Worm (Caenorhabditis elegans): ENCODE measurements around the gene teg-1.

The teg-1 gene

DNA sequence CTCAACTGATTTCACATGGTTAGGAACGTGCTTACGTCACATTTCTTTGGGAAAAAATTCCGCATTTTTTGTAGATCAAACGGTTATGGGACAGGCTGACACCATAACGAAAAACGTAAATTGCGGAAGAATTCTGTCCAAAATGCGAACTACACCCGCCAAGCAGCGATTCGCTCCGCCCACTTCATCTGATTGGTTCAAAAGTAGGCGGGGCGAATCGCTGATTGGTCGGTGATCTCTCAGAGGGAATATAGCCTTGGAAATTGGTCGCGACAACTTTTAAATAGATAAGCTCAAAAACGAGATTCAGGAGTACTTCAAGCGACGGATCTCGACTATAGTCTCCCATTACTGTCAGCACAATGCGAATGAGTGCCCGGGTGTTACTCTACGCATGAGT lies 19.6 kb upstream of the teg-1 start:
- TF ChIP-seq pes-1 (GFP tag; IDR thresholded peaks at IDR 0.05), result no peak

DNA sequence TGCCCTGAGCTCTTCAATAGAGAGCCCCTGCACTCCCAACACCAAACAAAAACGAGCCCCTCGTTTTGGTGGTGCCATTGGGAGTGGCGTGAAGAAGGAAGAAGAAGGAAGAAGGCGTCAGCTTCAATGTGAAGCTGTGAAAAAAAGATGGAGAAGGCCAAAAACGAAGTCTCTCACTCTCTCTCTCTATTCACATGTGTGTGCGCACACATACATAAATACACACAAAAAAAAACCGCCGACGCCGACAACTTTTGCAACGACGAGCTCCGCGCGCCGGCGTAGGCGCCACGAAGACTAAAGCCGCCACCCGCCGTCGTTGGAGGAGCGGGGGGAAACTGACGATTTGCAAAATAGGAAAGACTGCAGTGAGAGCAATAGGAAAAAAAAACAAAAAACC lies 18.0 kb upstream of the teg-1 start:
- TF ChIP-seq aly-1 (tag; optimal IDR thresholded peaks at IDR 0.05) (no peak), tbx-11 (GFP tag; IDR thresholded peaks at IDR 0.05) (no peak), ets-7 (tag; optimal IDR thresholded peaks at IDR 0.05) (no peak), flt-1 (GFP tag; IDR thresholded peaks at IDR 0.05) (no peak), B0310.2 (tag; optimal IDR thresholded peaks at IDR 0.05) (no peak), ceh-36 (tag; optimal IDR thresholded peaks at IDR 0.05) (no peak), ama-1 (optimal IDR thresholded peaks at IDR 0.05) (no peak), hmbx-1 (tag; optimal IDR thresholded peaks at IDR 0.05) (no peak)

DNA sequence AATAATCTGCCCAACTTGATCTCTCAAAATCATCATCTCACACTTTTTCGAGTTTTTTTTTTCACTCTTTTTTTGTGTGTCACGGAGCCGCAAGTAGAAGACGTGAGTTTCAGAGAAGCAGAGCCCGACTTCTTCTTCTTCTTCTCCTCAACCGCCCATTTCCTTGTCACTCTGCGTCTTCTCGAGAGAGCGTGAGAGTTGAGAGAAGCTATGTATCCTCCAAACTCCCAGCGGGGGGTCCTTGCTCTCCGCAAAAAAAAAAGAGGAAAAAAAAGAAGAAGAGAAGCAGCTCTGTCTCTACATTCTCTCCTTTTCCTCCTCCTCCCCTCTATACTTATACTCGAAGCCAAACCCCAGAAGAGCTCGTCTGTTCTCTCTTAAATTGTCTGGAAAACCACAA lies 16.3 kb upstream of the teg-1 start:
- no peak for TF ChIP-seq hmbx-1 (tag; optimal IDR thresholded peaks at IDR 0.05)
- TF ChIP-seq ceh-13 (GFP tag; optimal IDR thresholded peaks at IDR 0.05), result no peak
- no peak for TF ChIP-seq tbx-11 (GFP tag; IDR thresholded peaks at IDR 0.05)
- no peak for TF ChIP-seq tra-4 (tag; optimal IDR thresholded peaks at IDR 0.05)
- TF ChIP-seq pes-1 (GFP tag; IDR thresholded peaks at IDR 0.05), result no peak
- TF ChIP-seq flt-1 (GFP tag; IDR thresholded peaks at IDR 0.05), result no peak

DNA sequence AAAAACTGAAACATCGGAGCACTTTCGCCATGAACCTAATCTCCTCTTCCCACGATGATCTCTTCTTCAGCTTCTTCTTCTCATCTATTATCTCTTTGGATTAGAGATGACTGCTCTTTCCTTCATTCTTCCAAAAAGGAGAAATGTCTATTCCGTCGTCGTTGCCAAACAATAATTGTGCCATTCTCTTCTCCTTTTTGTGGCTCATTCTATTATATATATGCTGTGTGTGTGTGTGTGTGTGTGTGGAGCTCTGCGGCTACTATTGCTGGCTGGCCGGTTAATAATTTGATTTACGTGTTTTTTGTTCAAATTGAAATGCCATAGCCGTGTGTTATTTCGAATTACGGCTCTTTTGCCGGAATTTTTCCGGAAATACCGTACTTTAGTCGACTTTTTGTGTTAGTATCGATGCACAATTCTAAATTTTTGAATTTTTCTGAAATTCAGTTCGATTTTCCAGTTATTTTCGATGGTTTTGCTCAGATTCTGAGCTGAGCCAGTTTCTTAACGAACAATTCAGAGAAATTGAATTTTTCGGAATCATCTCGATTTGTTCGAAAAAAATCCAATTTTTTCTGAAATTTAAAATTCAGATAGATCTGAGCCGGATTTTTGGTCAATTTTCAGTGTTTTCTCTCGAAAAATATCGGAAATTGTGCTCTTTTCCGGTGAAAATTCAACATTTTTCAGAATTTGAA lies 15.2 kb upstream of the teg-1 start, which contains the start of gene T28D6.5:
TSS of gene T28D6.5 (plus strand) at position 651 of the 701 bp plus-strand sequence.
- TF ChIP-seq hnd-1 (tag; optimal IDR thresholded peaks at IDR 0.05), result no peak
- no peak for TF ChIP-seq scrt-1 (GFP tag; IDR thresholded peaks at IDR 0.05)
- TF ChIP-seq ceh-36 (tag; optimal IDR thresholded peaks at IDR 0.05), result no peak
- TF ChIP-seq aly-1 (tag; optimal IDR thresholded peaks at IDR 0.05), result no peak
- no peak for TF ChIP-seq B0310.2 (tag; optimal IDR thresholded peaks at IDR 0.05)
- TF ChIP-seq pes-1 (GFP tag; IDR thresholded peaks at IDR 0.05), result no peak
- no peak for TF ChIP-seq hmg-4 (GFP tag; optimal IDR thresholded peaks at IDR 0.05)
- no peak for TF ChIP-seq ceh-13 (GFP tag; optimal IDR thresholded peaks at IDR 0.05)
- no peak for TF ChIP-seq tbx-11 (GFP tag; IDR thresholded peaks at IDR 0.05)
- TF ChIP-seq F13C5.2 (tag; optimal IDR thresholded peaks at IDR 0.05), result no peak
- no peak for TF ChIP-seq flt-1 (GFP tag; IDR thresholded peaks at IDR 0.05)

DNA sequence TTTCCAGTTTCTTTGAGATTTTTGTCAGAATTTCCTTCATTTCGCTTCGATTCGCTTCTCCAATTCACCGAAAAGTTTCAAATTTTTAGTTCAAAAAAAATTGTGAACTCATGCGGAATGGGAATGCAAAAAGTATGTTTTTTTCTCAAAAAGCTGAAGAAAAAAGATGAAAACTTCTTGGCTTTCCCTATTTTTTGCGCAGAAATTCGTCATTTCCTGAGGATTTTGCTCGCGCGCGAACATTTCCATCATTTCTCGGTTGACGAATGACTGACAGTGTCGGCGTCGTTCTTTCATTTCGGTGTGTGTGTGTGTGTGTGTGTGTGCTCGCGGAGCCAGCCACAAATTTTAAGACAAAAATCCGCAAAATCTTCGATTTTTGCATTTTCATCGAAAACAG lies 14.3 kb upstream of the teg-1 start:
- TF ChIP-seq tbx-11 (GFP tag; IDR thresholded peaks at IDR 0.05), result no peak
- TF ChIP-seq tbx-37 (GFP tag; conservative IDR thresholded peaks at IDR 0.05), result no peak
- TF ChIP-seq ama-1 (optimal IDR thresholded peaks at IDR 0.05), result no peak
- TF ChIP-seq sea-1 (GFP tag; conservative IDR thresholded peaks at IDR 0.05), result no peak
- no peak for TF ChIP-seq ets-7 (tag; optimal IDR thresholded peaks at IDR 0.05)
- TF ChIP-seq ceh-36 (tag; optimal IDR thresholded peaks at IDR 0.05), result no peak
- TF ChIP-seq tra-4 (tag; optimal IDR thresholded peaks at IDR 0.05), result no peak
- TF ChIP-seq hmbx-1 (tag; optimal IDR thresholded peaks at IDR 0.05), result no peak
- TF ChIP-seq hmg-4 (GFP tag; optimal IDR thresholded peaks at IDR 0.05), result no peak

DNA sequence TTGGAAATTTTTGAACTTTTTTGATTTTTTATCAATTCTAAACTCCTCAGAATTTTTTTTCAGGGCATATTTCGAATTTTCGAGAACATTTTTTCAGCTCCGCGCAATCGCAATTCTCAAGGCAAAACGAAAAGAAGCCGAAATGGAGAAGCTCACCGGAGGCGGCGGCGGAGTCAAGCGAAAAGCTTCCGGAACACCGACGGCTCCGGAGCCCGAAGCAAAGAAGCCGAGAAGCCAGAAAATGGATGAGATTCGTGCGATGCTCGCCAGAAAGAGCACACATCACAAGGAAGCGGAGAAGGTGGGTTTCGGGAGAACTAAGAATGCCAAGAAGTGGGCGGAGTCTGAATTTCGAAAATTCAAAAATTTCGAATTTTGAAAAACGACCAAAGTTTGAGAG lies 6.1 kb upstream of the teg-1 start:
- TF ChIP-seq sea-1 (GFP tag; conservative IDR thresholded peaks at IDR 0.05), result no peak
- TF ChIP-seq ceh-36 (tag; optimal IDR thresholded peaks at IDR 0.05), result no peak
- TF ChIP-seq F13C5.2 (tag; optimal IDR thresholded peaks at IDR 0.05), result no peak
- no peak for TF ChIP-seq hmg-4 (GFP tag; optimal IDR thresholded peaks at IDR 0.05)
- TF ChIP-seq tra-4 (tag; optimal IDR thresholded peaks at IDR 0.05), result no peak
- no peak for TF ChIP-seq aly-1 (tag; optimal IDR thresholded peaks at IDR 0.05)
- TF ChIP-seq pes-1 (GFP tag; IDR thresholded peaks at IDR 0.05), result no peak
- TF ChIP-seq flt-1 (GFP tag; IDR thresholded peaks at IDR 0.05), result no peak
- no peak for TF ChIP-seq tbx-11 (GFP tag; IDR thresholded peaks at IDR 0.05)
- TF ChIP-seq tbx-37 (GFP tag; conservative IDR thresholded peaks at IDR 0.05), result no peak

DNA sequence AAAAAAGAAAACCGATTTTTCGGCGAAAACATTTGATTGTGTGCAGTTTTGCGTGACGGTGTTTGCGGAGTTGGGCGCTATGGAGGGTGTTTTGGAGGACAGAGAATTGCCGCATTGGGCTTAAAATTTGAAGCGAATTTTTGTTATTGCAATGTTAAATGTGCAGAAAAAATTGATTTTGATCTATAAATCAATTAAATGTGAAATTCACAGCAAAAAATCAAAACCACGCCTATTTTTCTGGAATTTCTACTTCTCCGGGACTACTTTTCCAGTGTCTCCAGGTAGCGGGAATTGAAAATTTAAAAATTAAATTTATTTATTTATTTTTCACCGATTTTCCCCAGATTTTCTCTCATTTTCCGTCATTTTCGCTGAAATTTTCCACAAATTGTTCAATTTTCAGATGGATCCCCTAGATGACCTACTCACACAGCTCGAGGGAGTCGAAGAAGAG lies 839 bp downstream of the teg-1 start, which contains the start of gene mcm-10:
TSS of gene mcm-10 (plus strand) at position 407 of the 457 bp plus-strand sequence.
- TF ChIP-seq hmg-4 (GFP tag; optimal IDR thresholded peaks at IDR 0.05) (no peak), tbx-37 (GFP tag; conservative IDR thresholded peaks at IDR 0.05) (peak; percentile 50; the same call in 1 of the 2 replicates), tra-4 (tag; optimal IDR thresholded peaks at IDR 0.05) (peak; percentile 35), aly-1 (tag; optimal IDR thresholded peaks at IDR 0.05) (no peak), sea-1 (GFP tag; conservative IDR thresholded peaks at IDR 0.05) (no peak), pes-1 (GFP tag; IDR thresholded peaks at IDR 0.05) (peak; percentile 59), hnd-1 (tag; optimal IDR thresholded peaks at IDR 0.05) (peak; percentile 15), B0310.2 (tag; optimal IDR thresholded peaks at IDR 0.05) (peak; percentile 37), hmbx-1 (tag; optimal IDR thresholded peaks at IDR 0.05) (no peak), ets-7 (tag; optimal IDR thresholded peaks at IDR 0.05) (peak; percentile 64), flt-1 (GFP tag; IDR thresholded peaks at IDR 0.05) (peak; percentile 36; the same call in 1 of the 2 replicates), F13C5.2 (tag; optimal IDR thresholded peaks at IDR 0.05) (peak; percentile 85), ama-1 (optimal IDR thresholded peaks at IDR 0.05) (no peak), scrt-1 (GFP tag; IDR thresholded peaks at IDR 0.05) (no peak), ceh-36 (tag; optimal IDR thresholded peaks at IDR 0.05) (no peak), ceh-13 (GFP tag; optimal IDR thresholded peaks at IDR 0.05) (peak; percentile 37), tbx-11 (GFP tag; IDR thresholded peaks at IDR 0.05) (no peak)

DNA sequence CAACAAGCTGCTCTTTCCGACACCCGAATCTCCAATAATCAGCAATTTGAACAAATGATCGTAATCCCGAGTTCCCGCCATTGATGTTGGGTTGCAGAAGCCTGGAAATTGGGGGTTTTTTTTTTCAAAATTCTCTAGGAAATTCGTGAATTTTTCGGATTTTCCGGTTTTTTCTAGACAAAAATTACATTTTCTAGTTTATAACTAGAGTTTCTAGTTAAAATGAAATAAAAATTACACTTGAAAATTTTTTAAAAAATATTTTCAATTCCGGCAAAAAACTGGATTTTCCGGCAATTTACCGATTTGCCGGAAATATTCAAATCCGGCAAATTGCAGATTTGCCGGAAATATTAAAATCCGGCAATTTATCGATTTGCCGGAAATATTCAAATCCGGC lies 6.6 kb downstream of the teg-1 start, which contains the start of gene rab-35:
TSS of gene rab-35 (minus strand) at position 101 of the 400 bp plus-strand sequence.
- TF ChIP-seq hmbx-1 (tag; optimal IDR thresholded peaks at IDR 0.05) (no peak), pes-1 (GFP tag; IDR thresholded peaks at IDR 0.05) (no peak), ceh-36 (tag; optimal IDR thresholded peaks at IDR 0.05) (no peak), tbx-37 (GFP tag; conservative IDR thresholded peaks at IDR 0.05) (no peak), sea-1 (GFP tag; conservative IDR thresholded peaks at IDR 0.05) (no peak), aly-1 (tag; optimal IDR thresholded peaks at IDR 0.05) (no peak), B0310.2 (tag; optimal IDR thresholded peaks at IDR 0.05) (no peak), scrt-1 (GFP tag; IDR thresholded peaks at IDR 0.05) (no peak), ets-7 (tag; optimal IDR thresholded peaks at IDR 0.05) (no peak), hmg-4 (GFP tag; optimal IDR thresholded peaks at IDR 0.05) (no peak), ama-1 (optimal IDR thresholded peaks at IDR 0.05) (no peak), hnd-1 (tag; optimal IDR thresholded peaks at IDR 0.05) (no peak), flt-1 (GFP tag; IDR thresholded peaks at IDR 0.05) (no peak), tbx-11 (GFP tag; IDR thresholded peaks at IDR 0.05) (no peak), F13C5.2 (tag; optimal IDR thresholded peaks at IDR 0.05) (no peak), ceh-13 (GFP tag; optimal IDR thresholded peaks at IDR 0.05) (no peak), tra-4 (tag; optimal IDR thresholded peaks at IDR 0.05) (no peak)

Measured in whole organism, early embryonic.